Worm (Caenorhabditis elegans) whole organism, mixed stage, embryonic: ENCODE data around the gene F25D1.3.

Experiments used
- M03D4.4 ChIP-seq: sonication (generic microtip); optimal IDR thresholded peaks from 2 replicates; lab custom pipeline; 2017; ENCODE audit warnings: mild to moderate bottlenecking, missing genetic modification characterization, missing compliant biosample characterization
- bed-3 ChIP-seq: fragments of 200-800 bp; sonication (Bioruptor generic); optimal IDR thresholded peaks from 3 replicates; lab custom pipeline; 2018; ENCODE audit warnings: mild to moderate bottlenecking, missing genetic modification characterization, moderate library complexity, missing compliant biosample characterization
- blmp-1 ChIP-seq: fragments of 150-350 bp; optimal IDR thresholded peaks from 2 replicates; lab custom pipeline; 2014; ENCODE audit warnings: missing biosample characterization, missing genetic modification characterization
- ceh-39 ChIP-seq: fragments of 150-350 bp; optimal IDR thresholded peaks from 2 replicates; lab custom pipeline; 2014; ENCODE audit warnings: missing biosample characterization, missing genetic modification characterization
- ceh-43 ChIP-seq: fragments of 200-800 bp; sonication (Bioruptor generic); optimal IDR thresholded peaks from 2 replicates; lab custom pipeline; 2018; ENCODE audit warnings: mild to moderate bottlenecking, missing genetic modification characterization, moderate library complexity, missing compliant biosample characterization
- ceh-83 ChIP-seq: fragments of 200-800 bp; sonication (Bioruptor generic); optimal IDR thresholded peaks from 2 replicates; lab custom pipeline; 2018; ENCODE audit warnings: mild to moderate bottlenecking, missing genetic modification characterization, missing compliant biosample characterization
- ces-1 ChIP-seq: fragments of 150-350 bp; optimal IDR thresholded peaks from 2 replicates; lab custom pipeline; 2014; ENCODE audit warnings: missing biosample characterization, missing genetic modification reagents, missing genetic modification characterization
- cnd-1 ChIP-seq: fragments of 200-800 bp; sonication (Bioruptor generic); optimal IDR thresholded peaks from 2 replicates; lab custom pipeline; 2018; ENCODE audit warnings: mild to moderate bottlenecking, missing genetic modification characterization, missing compliant biosample characterization
- drap-1 ChIP-seq: fragments of 200-800 bp; sonication (Bioruptor generic); optimal IDR thresholded peaks from 3 replicates; lab custom pipeline; 2018; ENCODE audit warnings: mild to moderate bottlenecking, missing genetic modification characterization, missing compliant biosample characterization
- elt-1 ChIP-seq: sonication (generic microtip); optimal IDR thresholded peaks from 2 replicates; lab custom pipeline; 2017; ENCODE audit warnings: missing genetic modification characterization, mild to moderate bottlenecking, missing compliant biosample characterization, antibody characterized with exemption, moderate library complexity, borderline replicate concordance; ENCODE audit not compliant: insufficient read depth
- elt-3 ChIP-seq: fragments of 150-350 bp; optimal IDR thresholded peaks from 2 replicates; lab custom pipeline; 2014; ENCODE audit warnings: missing biosample characterization, missing genetic modification characterization
- flh-1 ChIP-seq: fragments of 200-800 bp; sonication (Bioruptor generic); optimal IDR thresholded peaks from 2 replicates; lab custom pipeline; 2018; ENCODE audit warnings: mild to moderate bottlenecking, missing genetic modification characterization, moderate library complexity, missing compliant biosample characterization
- ham-2 ChIP-seq: fragments of 200-800 bp; sonication (Bioruptor generic); optimal IDR thresholded peaks from 2 replicates; lab custom pipeline; 2018; ENCODE audit warnings: mild to moderate bottlenecking, missing genetic modification characterization, missing compliant biosample characterization
- hlh-1 ChIP-seq: fragments of 150-350 bp; optimal IDR thresholded peaks from 2 replicates; lab custom pipeline; 2014; ENCODE audit warnings: missing biosample characterization, missing genetic modification reagents, missing genetic modification characterization
- lin-13 ChIP-seq: fragments of 150-350 bp; optimal IDR thresholded peaks from 2 replicates; lab custom pipeline; 2014; ENCODE audit warnings: missing biosample characterization, missing genetic modification characterization
- lin-32 ChIP-seq: fragments of 200-800 bp; sonication (Bioruptor generic); optimal IDR thresholded peaks from 2 replicates; lab custom pipeline; 2018; ENCODE audit warnings: mild to moderate bottlenecking, missing genetic modification characterization, missing compliant biosample characterization
- lsy-2 ChIP-seq: fragments of 150-350 bp; optimal IDR thresholded peaks from 2 replicates; lab custom pipeline; 2014; ENCODE audit warnings: missing biosample characterization, missing genetic modification characterization
- mab-5 ChIP-seq: fragments of 150-350 bp; optimal IDR thresholded peaks from 2 replicates; lab custom pipeline; 2014; ENCODE audit warnings: missing biosample characterization, missing genetic modification characterization
- mep-1 ChIP-seq: fragments of 150-350 bp; optimal IDR thresholded peaks from 2 replicates; lab custom pipeline; 2017; ENCODE audit warnings: missing biosample characterization, missing genetic modification reagents, missing genetic modification characterization, inconsistent platforms
- mls-2 ChIP-seq: sonication (generic microtip); optimal IDR thresholded peaks from 2 replicates; lab custom pipeline; 2016; ENCODE audit warnings: mild to moderate bottlenecking, missing genetic modification characterization, moderate library complexity, missing compliant biosample characterization
- nhr-12 ChIP-seq: fragments of 150-350 bp; optimal IDR thresholded peaks from 2 replicates; lab custom pipeline; 2014; ENCODE audit warnings: missing biosample characterization, missing genetic modification characterization
- nhr-2 ChIP-seq: fragments of 150-350 bp; optimal IDR thresholded peaks from 2 replicates; lab custom pipeline; 2014; ENCODE audit warnings: missing biosample characterization, missing genetic modification characterization
- nhr-237 ChIP-seq: fragments of 150-350 bp; optimal IDR thresholded peaks from 2 replicates; lab custom pipeline; 2014; ENCODE audit warnings: missing biosample characterization, missing genetic modification characterization
- nhr-28 ChIP-seq: fragments of 150-350 bp; optimal IDR thresholded peaks from 2 replicates; lab custom pipeline; 2014; ENCODE audit warnings: missing biosample characterization, missing genetic modification characterization
- nhr-76 ChIP-seq: sonication (generic microtip); optimal IDR thresholded peaks from 2 replicates; lab custom pipeline; 2017; ENCODE audit warnings: missing biosample characterization, missing genetic modification characterization
- pha-4 ChIP-seq: fragments of 150-350 bp; optimal IDR thresholded peaks from 2 replicates; lab custom pipeline; 2018; ENCODE audit warnings: missing biosample characterization, missing genetic modification reagents, missing genetic modification characterization
- sem-2 ChIP-seq: fragments of 200-800 bp; sonication (Bioruptor generic); optimal IDR thresholded peaks from 2 replicates; lab custom pipeline; 2018; ENCODE audit warnings: mild to moderate bottlenecking, missing genetic modification characterization, missing compliant biosample characterization
- snpc-4 ChIP-seq: fragments of 150-350 bp; optimal IDR thresholded peaks from 2 replicates; lab custom pipeline; 2014; ENCODE audit warnings: missing biosample characterization, missing genetic modification characterization
- sptf-1 ChIP-seq: sonication (generic microtip); optimal IDR thresholded peaks from 2 replicates; lab custom pipeline; 2017; ENCODE audit warnings: mild to moderate bottlenecking, missing genetic modification characterization, moderate library complexity, missing compliant biosample characterization
- tbx-8 ChIP-seq: fragments of 200-800 bp; sonication (Bioruptor generic); optimal IDR thresholded peaks from 2 replicates; lab custom pipeline; 2018; ENCODE audit warnings: mild to moderate bottlenecking, missing genetic modification characterization, moderate library complexity, missing compliant biosample characterization
- unc-39 ChIP-seq: fragments of 150-350 bp; optimal IDR thresholded peaks from 2 replicates; lab custom pipeline; 2014; ENCODE audit warnings: missing biosample characterization, missing genetic modification characterization
- unc-62 ChIP-seq: fragments of 150-350 bp; optimal IDR thresholded peaks from 2 replicates; lab custom pipeline; 2014; ENCODE audit warnings: missing biosample characterization, missing genetic modification reagents, missing genetic modification characterization
- zip-8 ChIP-seq: fragments of 150-350 bp; optimal IDR thresholded peaks from 2 replicates; lab custom pipeline; 2014; ENCODE audit warnings: missing biosample characterization, missing genetic modification characterization
- ztf-11 ChIP-seq: fragments of 150-350 bp; optimal IDR thresholded peaks from 2 replicates; lab custom pipeline; 2014; ENCODE audit warnings: missing biosample characterization, missing genetic modification characterization

The F25D1.3 gene

DNA sequence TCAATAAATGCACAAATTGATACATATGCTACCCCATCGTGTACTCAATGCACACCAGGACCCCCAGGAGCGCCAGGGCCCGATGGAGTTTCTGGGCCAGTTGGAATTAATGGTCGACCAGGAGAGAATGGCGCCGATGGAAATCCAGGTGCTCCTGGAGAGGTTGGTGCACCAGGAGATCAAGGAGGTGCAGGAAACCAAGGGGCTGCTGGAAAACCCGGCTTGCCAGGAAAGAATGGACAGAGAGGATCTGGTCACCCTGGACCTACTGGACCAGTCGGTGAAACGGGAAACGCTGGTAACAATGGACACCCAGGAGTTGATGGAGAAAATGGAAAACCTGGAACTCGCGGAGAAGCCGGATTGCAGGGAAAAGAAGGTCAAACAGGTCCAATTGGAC lies 33.1 kb downstream of the F25D1.3 start:
- TF ChIP-seq drap-1 (GFP tag; lab: Kevin White, UChicago), result no peak
- TF ChIP-seq bed-3 (GFP tag; lab: Kevin White, UChicago), result no peak
- no peak for TF ChIP-seq sem-2 (GFP tag; lab: Kevin White, UChicago)
- TF ChIP-seq elt-1 (tag; lab: Kevin White, UChicago), result no peak
- TF ChIP-seq lin-32 (GFP tag; lab: Kevin White, UChicago), result no peak
- TF ChIP-seq ces-1, result no peak
- no peak for TF ChIP-seq nhr-12 (tag; lab: Kevin White, UChicago)
- TF ChIP-seq ceh-39, result no peak
- TF ChIP-seq hlh-1 (tag; lab: Kevin White, UChicago), result no peak
- TF ChIP-seq zip-8 (tag; lab: Kevin White, UChicago), result no peak
- TF ChIP-seq cnd-1 (tag; lab: Kevin White, UChicago), result no peak
- no peak for TF ChIP-seq lin-13 (tag; lab: Kevin White, UChicago)
- TF ChIP-seq elt-3 (tag; lab: Kevin White, UChicago), result no peak
- TF ChIP-seq flh-1, result no peak
- TF ChIP-seq nhr-2 (tag; lab: Kevin White, UChicago), result no peak
- no peak for TF ChIP-seq nhr-28
- no peak for TF ChIP-seq blmp-1 (tag; lab: Kevin White, UChicago)
- no peak for TF ChIP-seq mab-5

ce11 chrV:10562817-10563216 lies 34.3 kb downstream of the F25D1.3 start:
- TF ChIP-seq bed-3 (GFP tag; lab: Kevin White, UChicago) (no peak), M03D4.4 (tag; lab: Kevin White, UChicago) (no peak), hlh-1 (tag; lab: Kevin White, UChicago) (no peak), lin-32 (GFP tag; lab: Kevin White, UChicago) (no peak), lin-13 (tag; lab: Kevin White, UChicago) (no peak), nhr-237 (tag; lab: Kevin White, UChicago) (no peak), flh-1 (no peak), nhr-76 (tag; lab: Kevin White, UChicago) (no peak), ces-1 (no peak), ham-2 (GFP tag; lab: Kevin White, UChicago) (no peak), mls-2 (tag; lab: Kevin White, UChicago) (no peak), ceh-43 (GFP tag; lab: Kevin White, UChicago) (no peak), mab-5 (no peak), elt-1 (tag; lab: Kevin White, UChicago) (no peak)
- TF ChIP-seq, all 35 proteins: peak for 0

- TF ChIP-seq pha-4 (tag; lab: Kevin White, UChicago) (no peak), lin-13 (tag; lab: Kevin White, UChicago) (no peak), snpc-4 (tag; lab: Kevin White, UChicago) (no peak), ceh-39 (no peak), nhr-76 (tag; lab: Kevin White, UChicago) (no peak), nhr-2 (tag; lab: Kevin White, UChicago) (no peak), cnd-1 (tag; lab: Kevin White, UChicago) (no peak), flh-1 (no peak), bed-3 (GFP tag; lab: Kevin White, UChicago) (no peak), sptf-1 (no peak)
These were observed 35.6 kb downstream of the F25D1.3 start for ce11 chrV:10564140-10564539.

ce11 chrV:10564830-10565365 lies 36.4 kb downstream of the F25D1.3 start, which contains the start of gene cat-4:
Gene cat-4, plus strand, starts transcription at chrV:10564880.
- TF ChIP-seq sptf-1 (no peak), elt-1 (tag; lab: Kevin White, UChicago) (no peak), lin-13 (tag; lab: Kevin White, UChicago) (no peak), hlh-1 (tag; lab: Kevin White, UChicago) (no peak), unc-62 (GFP tag; lab: Kevin White, UChicago) (no peak), lsy-2 (no peak), blmp-1 (tag; lab: Kevin White, UChicago) (no peak), zip-8 (tag; lab: Kevin White, UChicago) (no peak), mab-5 (no peak), bed-3 (GFP tag; lab: Kevin White, UChicago) (no peak), cnd-1 (tag; lab: Kevin White, UChicago) (no peak), lin-32 (GFP tag; lab: Kevin White, UChicago) (no peak)
- TF ChIP-seq, all 35 proteins: peak for 0

- TF ChIP-seq nhr-28 (no peak), nhr-2 (tag; lab: Kevin White, UChicago) (no peak), mls-2 (tag; lab: Kevin White, UChicago) (no peak), unc-39 (tag; lab: Kevin White, UChicago) (no peak), nhr-237 (tag; lab: Kevin White, UChicago) (no peak), blmp-1 (tag; lab: Kevin White, UChicago) (no peak), nhr-12 (tag; lab: Kevin White, UChicago) (no peak), mep-1 (no peak), sptf-1 (no peak), lsy-2 (no peak), ztf-11 (tag; lab: Kevin White, UChicago) (no peak), ceh-83 (GFP tag; lab: Kevin White, UChicago) (no peak), tbx-8 (no peak)
These were observed 40.0 kb downstream of the F25D1.3 start for ce11 chrV:10568496-10568895.
